Fruit fly (Drosophila melanogaster) whole organism, embryonic: ENCODE measurements around the gene Rbcn-3B.
A peak's percentile ranks its signal among the peaks of the same experiment; 100 is the strongest.

Source experiments
- Antp ChIP-seq: fragments of 200-800 bp; sonication (Bioruptor generic); optimal IDR thresholded peaks from 3 replicates; lab custom pipeline; 2016; ENCODE audit warnings: missing biosample characterization, missing genetic modification characterization
- Bdp1 ChIP-seq: fragments of 200-800 bp; sonication (Bioruptor generic); optimal IDR thresholded peaks from 3 replicates; lab custom pipeline; 2016; ENCODE audit warnings: missing biosample characterization, missing genetic modification characterization
- CG10366 ChIP-seq: fragments of 200-800 bp; sonication (Bioruptor generic); IDR thresholded peaks from 2 replicates; pipeline ENCODE4 v1.3.6; 2022; ENCODE audit warnings: missing biosample characterization, missing genetic modification characterization
- CG10431 ChIP-seq: fragments of 200-800 bp; sonication (Bioruptor generic); optimal IDR thresholded peaks from 3 replicates; lab custom pipeline; 2018; ENCODE audit warnings: missing biosample characterization, mild to moderate bottlenecking, missing genetic modification characterization
- CG11398 ChIP-seq: fragments of 200-800 bp; sonication (Bioruptor generic); optimal IDR thresholded peaks from 2 replicates; lab custom pipeline; 2016; ENCODE audit warnings: missing biosample characterization, missing genetic modification characterization
- CG11695 ChIP-seq: fragments of 200-800 bp; sonication (Bioruptor generic); IDR thresholded peaks from 3 replicates; pipeline ENCODE4 v1.3.6; 2022; ENCODE audit warnings: missing biosample characterization, missing genetic modification characterization
- CG12155 ChIP-seq: fragments of 200-800 bp; sonication (Bioruptor generic); optimal IDR thresholded peaks from 3 replicates; lab custom pipeline; 2016; ENCODE audit warnings: missing biosample characterization, missing genetic modification characterization
- CG12299 ChIP-seq: fragments of 200-800 bp; sonication (Bioruptor generic); optimal IDR thresholded peaks from 2 replicates; lab custom pipeline; 2018; ENCODE audit warnings: missing biosample characterization, mild to moderate bottlenecking, missing genetic modification characterization
- CG12942 ChIP-seq: fragments of 200-800 bp; sonication (Bioruptor generic); optimal IDR thresholded peaks from 3 replicates; lab custom pipeline; 2016; ENCODE audit warnings: missing biosample characterization, missing genetic modification characterization
- CG17385 ChIP-seq: fragments of 200-800 bp; sonication (Bioruptor generic); optimal IDR thresholded peaks from 3 replicates; lab custom pipeline; 2018; ENCODE audit warnings: missing biosample characterization, mild to moderate bottlenecking, missing genetic modification characterization
- CG31441 ChIP-seq: fragments of 200-800 bp; sonication (Bioruptor generic); IDR thresholded peaks from 2 replicates; pipeline ENCODE4 v1.3.6; 2022; ENCODE audit warnings: missing biosample characterization, missing genetic modification characterization
- CG6791 ChIP-seq: fragments of 200-800 bp; sonication (Bioruptor generic); IDR thresholded peaks from 3 replicates; pipeline ENCODE4 v1.3.6; 2022; ENCODE audit warnings: missing biosample characterization, missing genetic modification characterization; ENCODE audit not compliant: partially characterized antibody
- CG7963 ChIP-seq: fragments of 200-800 bp; sonication (Bioruptor generic); IDR thresholded peaks from 3 replicates; pipeline ENCODE4 v1.3.6; 2022; ENCODE audit warnings: missing biosample characterization, missing genetic modification characterization; ENCODE audit not compliant: partially characterized antibody
- CG8281 ChIP-seq: fragments of 200-800 bp; sonication (Bioruptor generic); optimal IDR thresholded peaks from 2 replicates; lab custom pipeline; 2018; ENCODE audit warnings: missing biosample characterization, mild to moderate bottlenecking, missing genetic modification characterization, moderate library complexity
- CG8765 ChIP-seq: fragments of 200-800 bp; sonication (Bioruptor generic); IDR thresholded peaks from 2 replicates; pipeline ENCODE4 v1.3.6; 2022; ENCODE audit warnings: missing biosample characterization, missing genetic modification characterization
- CG8924 ChIP-seq: fragments of 200-800 bp; optimal IDR thresholded peaks from 3 replicates; lab custom pipeline; 2019; ENCODE audit warnings: missing biosample characterization, mild to moderate bottlenecking, missing genetic modification characterization, moderate library complexity
- CG9215 ChIP-seq: fragments of 200-800 bp; sonication (Bioruptor generic); IDR thresholded peaks from 2 replicates; pipeline ENCODE4 v1.3.6; 2022; ENCODE audit warnings: missing biosample characterization, missing genetic modification characterization
- Dll ChIP-seq: fragments of 200-800 bp; sonication (Bioruptor generic); IDR thresholded peaks from 4 replicates; pipeline ENCODE4 v1.3.6; 2022; ENCODE audit warnings: missing biosample characterization, missing genetic modification characterization; ENCODE audit not compliant: partially characterized antibody
- GATAe ChIP-seq: fragments of 200-800 bp; sonication (Bioruptor generic); conservative IDR thresholded peaks from 2 replicates; pipeline ENCODE4 v1.3.6; 2022; ENCODE audit warnings: missing biosample characterization, missing genetic modification characterization
- Gsc ChIP-seq: fragments of 200-800 bp; sonication (Bioruptor generic); IDR thresholded peaks from 2 replicates; pipeline ENCODE4 v1.3.6; 2022; ENCODE audit warnings: missing biosample characterization, missing genetic modification characterization
- Hand ChIP-seq: fragments of 200-800 bp; sonication (Bioruptor generic); optimal IDR thresholded peaks from 2 replicates; lab custom pipeline; 2017; ENCODE audit warnings: mild to moderate bottlenecking, missing biosample characterization, missing genetic modification reagents, missing genetic modification characterization
- HmgZ ChIP-seq: fragments of 200-800 bp; sonication (Bioruptor generic); optimal IDR thresholded peaks from 2 replicates; lab custom pipeline; 2018; ENCODE audit warnings: missing biosample characterization, mild to moderate bottlenecking, missing genetic modification characterization
- MESR4 ChIP-seq: fragments of 200-800 bp; sonication (Bioruptor generic); optimal IDR thresholded peaks from 2 replicates; lab custom pipeline; 2018; ENCODE audit warnings: missing biosample characterization, mild to moderate bottlenecking, missing genetic modification characterization, moderate library complexity
- Med ChIP-seq: fragments of 200-800 bp; sonication (Bioruptor generic); peaks from one replicate; lab custom pipeline; 2016; ENCODE audit warnings: missing biosample characterization, missing genetic modification characterization, mild to moderate bottlenecking, inconsistent platforms, moderate library complexity
- Nf-YC ChIP-seq: fragments of 200-800 bp; optimal IDR thresholded peaks from 3 replicates; lab custom pipeline; 2019; ENCODE audit warnings: missing biosample characterization, mild to moderate bottlenecking, missing genetic modification characterization, moderate library complexity
- Scr ChIP-seq: fragments of 200-800 bp; sonication (Bioruptor generic); IDR thresholded peaks from 2 replicates; pipeline ENCODE4 v1.3.6; 2022; ENCODE audit warnings: missing biosample characterization, missing genetic modification characterization; ENCODE audit not compliant: partially characterized antibody
- Sin3A ChIP-seq: fragments of >200 bp; optimal IDR thresholded peaks from 2 replicates; lab custom pipeline; 2018
- amos ChIP-seq: fragments of 200-800 bp; sonication (Bioruptor generic); IDR thresholded peaks from 2 replicates; pipeline ENCODE4 v1.3.6; 2022; ENCODE audit warnings: missing biosample characterization, missing genetic modification characterization; ENCODE audit not compliant: partially characterized antibody
- bbx ChIP-seq: fragments of 200-800 bp; sonication (Bioruptor generic); IDR thresholded peaks from 2 replicates; pipeline ENCODE4 v1.3.6; 2022; ENCODE audit warnings: missing biosample characterization, missing genetic modification characterization; ENCODE audit not compliant: partially characterized antibody
- cas ChIP-seq: fragments of 200-800 bp; sonication (Bioruptor generic); IDR thresholded peaks from 2 replicates; pipeline ENCODE4 v1.3.6; 2022; ENCODE audit warnings: missing biosample characterization, missing genetic modification characterization
- dm ChIP-seq: fragments of 200-800 bp; sonication (Bioruptor generic); optimal IDR thresholded peaks from 3 replicates; lab custom pipeline; 2016; ENCODE audit warnings: missing biosample characterization, missing genetic modification characterization
- gcm ChIP-seq: fragments of 200-800 bp; sonication (Bioruptor generic); optimal IDR thresholded peaks from 2 replicates; lab custom pipeline; 2019; ENCODE audit warnings: missing biosample characterization, mild to moderate bottlenecking, missing genetic modification characterization, moderate library complexity
- gsb ChIP-seq: fragments of 200-800 bp; sonication (Bioruptor generic); IDR thresholded peaks from 2 replicates; pipeline ENCODE4 v1.3.6; 2022; ENCODE audit warnings: missing biosample characterization, missing genetic modification characterization
- ham ChIP-seq: fragments of 200-800 bp; sonication (Bioruptor generic); IDR thresholded peaks from 2 replicates; pipeline ENCODE4 v1.3.6; 2022; ENCODE audit warnings: missing biosample characterization, missing genetic modification characterization
- hb ChIP-seq: fragments of 200-800 bp; sonication (Bioruptor generic); IDR thresholded peaks from 3 replicates; pipeline ENCODE4 v1.3.6; 2022; ENCODE audit warnings: missing biosample characterization, missing genetic modification characterization; ENCODE audit not compliant: partially characterized antibody
- ken ChIP-seq: fragments of 200-800 bp; sonication (Bioruptor generic); IDR thresholded peaks from 3 replicates; pipeline ENCODE4 v1.3.6; 2022; ENCODE audit warnings: missing biosample characterization, missing genetic modification characterization
- knrl ChIP-seq: fragments of 200-800 bp; sonication (Bioruptor generic); IDR thresholded peaks from 3 replicates; pipeline ENCODE4 v1.3.6; 2022; ENCODE audit warnings: missing biosample characterization, missing genetic modification characterization; ENCODE audit not compliant: partially characterized antibody
- luna ChIP-seq: fragments of 200-800 bp; sonication (Bioruptor generic); optimal IDR thresholded peaks from 2 replicates; lab custom pipeline; 2016; ENCODE audit warnings: missing biosample characterization, missing genetic modification characterization
- pnt ChIP-seq: fragments of 200-800 bp; sonication (Bioruptor generic); optimal IDR thresholded peaks from 3 replicates; lab custom pipeline; 2016; ENCODE audit warnings: missing biosample characterization, missing genetic modification characterization
- schlank ChIP-seq: fragments of 200-800 bp; sonication (Bioruptor generic); optimal IDR thresholded peaks from 2 replicates; lab custom pipeline; 2018; ENCODE audit warnings: missing biosample characterization, mild to moderate bottlenecking, missing genetic modification characterization
- sens ChIP-seq: fragments of 200-800 bp; sonication (Bioruptor generic); peaks from one replicate; lab custom pipeline; 2016; ENCODE audit warnings: missing biosample characterization, missing genetic modification characterization
- sens-2 ChIP-seq: fragments of 200-800 bp; sonication (Bioruptor generic); IDR thresholded peaks from 2 replicates; pipeline ENCODE4 v1.3.6; 2022; ENCODE audit warnings: missing biosample characterization, missing genetic modification characterization
- seq ChIP-seq: fragments of 200-800 bp; sonication (Bioruptor generic); IDR thresholded peaks from 2 replicates; pipeline ENCODE4 v1.3.6; 2022; ENCODE audit warnings: missing biosample characterization, missing genetic modification characterization
- slbo ChIP-seq: fragments of 200-800 bp; sonication (Bioruptor generic); IDR thresholded peaks from 2 replicates; pipeline ENCODE4 v1.3.6; 2022; ENCODE audit warnings: missing biosample characterization, missing genetic modification characterization
- slou ChIP-seq: fragments of 200-800 bp; sonication (Bioruptor generic); optimal IDR thresholded peaks from 3 replicates; lab custom pipeline; 2016; ENCODE audit warnings: missing biosample characterization, missing genetic modification characterization
- stwl ChIP-seq: fragments of 200-800 bp; sonication (Bioruptor generic); optimal IDR thresholded peaks from 3 replicates; lab custom pipeline; 2018; ENCODE audit warnings: missing biosample characterization, mild to moderate bottlenecking, missing genetic modification characterization, moderate library complexity
- trem ChIP-seq: fragments of 200-800 bp; optimal IDR thresholded peaks from 3 replicates; lab custom pipeline; 2019; ENCODE audit warnings: missing biosample characterization, mild to moderate bottlenecking, missing genetic modification characterization, moderate library complexity
- vnd ChIP-seq: fragments of 200-800 bp; sonication (Bioruptor generic); IDR thresholded peaks from 3 replicates; pipeline ENCODE4 v1.3.6; 2022; ENCODE audit warnings: missing biosample characterization, missing genetic modification characterization; ENCODE audit not compliant: partially characterized antibody
- wek ChIP-seq: fragments of 200-800 bp; sonication (Bioruptor generic); optimal IDR thresholded peaks from 3 replicates; lab custom pipeline; 2018; ENCODE audit warnings: missing biosample characterization, mild to moderate bottlenecking, missing genetic modification characterization, moderate library complexity
- yki ChIP-seq: fragments of >200 bp; optimal IDR thresholded peaks from 3 replicates; lab custom pipeline; 2018
- zen2 ChIP-seq: fragments of 200-800 bp; sonication (Bioruptor generic); IDR thresholded peaks from 3 replicates; pipeline ENCODE4 v1.3.6; 2022; ENCODE audit warnings: missing biosample characterization, missing genetic modification characterization; ENCODE audit not compliant: partially characterized antibody

Gene Rbcn-3B

dm6 chrX:1868586-1869111 lies 40.1 kb upstream of the Rbcn-3B start, which contains the start of the genes CG14803 and Pex5 (continued):
- TF ChIP-seq CG7963 (GFP tag; lab: Robert Waterston, UW) = peak; percentile 67; the same call in 1 of the 3 replicates
- TF ChIP-seq schlank (tag; lab: Kevin White, UChicago) = no peak
- peak; percentile 59; the same call in 1 of the 2 replicates for TF ChIP-seq amos (GFP tag; lab: Robert Waterston, UW)
- TF ChIP-seq GATAe = peak; percentile 21; the same call in 1 of the 2 replicates
- peak; percentile 56; the same call in 2 of the 3 replicates for TF ChIP-seq zen2 (GFP tag; lab: Robert Waterston, UW)
- no peak for TF ChIP-seq CG31441 (GFP tag; lab: Robert Waterston, UW)
- no peak for TF ChIP-seq cas
- peak; percentile 68; the same call in 1 of the 2 replicates for TF ChIP-seq bbx (GFP tag; lab: Robert Waterston, UW)
- no peak for TF ChIP-seq ham
- peak; percentile 26 for TF ChIP-seq trem
- TF ChIP-seq CG11398 (GFP tag; lab: Kevin White, UChicago) = no peak
- TF ChIP-seq stwl = peak; percentile 82
- TF ChIP-seq slbo = 0 out of 2 replicates have a peak, but pooled peaks have one; percentile 12
- no peak for TF ChIP-seq CG12299 (tag; lab: Kevin White, UChicago)
- peak; percentile 39; the same call in 2 of the 3 replicates for TF ChIP-seq vnd (GFP tag; lab: Robert Waterston, UW)
- TF ChIP-seq CG10366 (GFP tag; lab: Robert Waterston, UW) = no peak
- TF ChIP-seq CG12942 = no peak
- TF ChIP-seq CG8281 (tag; lab: Kevin White, UChicago) = no peak
- TF ChIP-seq ken = no peak
- TF ChIP-seq gsb (GFP tag; lab: Robert Waterston, UW) = no peak
- TF ChIP-seq CG12155 (GFP tag; lab: Kevin White, UChicago) = no peak
- TF ChIP-seq CG8924 (tag; lab: Kevin White, UChicago) = no peak
- TF ChIP-seq gcm = no peak
- TF ChIP-seq hb (GFP tag; lab: Robert Waterston, UW) = peak; percentile 54; the same call in 2 of the 3 replicates
- TF ChIP-seq Sin3A (lab: Kevin White, UChicago) = peak; percentile 13
- peak; percentile 27 for TF ChIP-seq HmgZ
- TF ChIP-seq Gsc = no peak
- no peak for TF ChIP-seq pnt
- peak; percentile 45; the same call in 2 of the 3 replicates for TF ChIP-seq knrl (GFP tag; lab: Robert Waterston, UW)
- no peak for TF ChIP-seq yki (lab: Kevin White, UChicago)
- no peak for TF ChIP-seq luna (GFP tag; lab: Kevin White, UChicago)
- peak; percentile 52 for TF ChIP-seq Nf-YC (tag; lab: Kevin White, UChicago)
- TF ChIP-seq CG10431 = no peak
- no peak for TF ChIP-seq dm (GFP tag; lab: Kevin White, UChicago)
- TF ChIP-seq CG8765 = no peak
- TF ChIP-seq CG17385 = no peak
- peak; percentile 78 for TF ChIP-seq MESR4 (GFP tag; lab: Kevin White, UChicago)
- TF ChIP-seq sens-2 (GFP tag; lab: Robert Waterston, UW) = no peak
- no peak for TF ChIP-seq wek (GFP tag; lab: Kevin White, UChicago)
- TF ChIP-seq sens (GFP tag; lab: Kevin White, UChicago) = peak; percentile 75
- no peak for TF ChIP-seq seq (GFP tag; lab: Robert Waterston, UW)
- TF ChIP-seq slou (GFP tag; lab: Kevin White, UChicago) = no peak
- no peak for TF ChIP-seq Hand (GFP tag; lab: Kevin White, UChicago)
- peak; percentile 63 for TF ChIP-seq Scr (GFP tag; lab: Robert Waterston, UW)
- no peak for TF ChIP-seq CG9215
- no peak for TF ChIP-seq Antp (GFP tag; lab: Kevin White, UChicago)
- peak; percentile 81 for TF ChIP-seq Med (GFP tag; lab: Kevin White, UChicago)
- TF ChIP-seq CG11695 (GFP tag; lab: Robert Waterston, UW) = no peak
- TF ChIP-seq CG6791 (GFP tag; lab: Robert Waterston, UW) = peak; percentile 63
- TF ChIP-seq Bdp1 (GFP tag; lab: Kevin White, UChicago) = no peak
- peak; percentile 57; the same call in 2 of the 4 replicates for TF ChIP-seq Dll (GFP tag; lab: Robert Waterston, UW)
